Worm (Caenorhabditis elegans) whole organism, L4/young adult: ENCODE measurements around the gene ZK84.2.

Source experiments
- W03F9.2 ChIP-seq: fragments of 150-350 bp; optimal IDR thresholded peaks from 2 replicates; lab custom pipeline; 2014; ENCODE audit warnings: missing biosample characterization, missing genetic modification characterization
- dao-5 ChIP-seq: sonication (generic microtip); optimal IDR thresholded peaks from 2 replicates; lab custom pipeline; 2016; ENCODE audit warnings: missing genotype, missing genetic modification characterization, moderate library complexity, missing compliant biosample characterization
- him-1 ChIP-seq: sonication (generic microtip); optimal IDR thresholded peaks from 2 replicates; lab custom pipeline; 2016; ENCODE audit warnings: missing genotype, missing genetic modification reagents, missing genetic modification characterization, missing compliant biosample characterization

- TF ChIP-seq W03F9.2 (tag; lab: Kevin White, UChicago) = no peak
- no peak for TF ChIP-seq dao-5 (tag; lab: Kevin White, UChicago)
- no peak for TF ChIP-seq him-1
Observed at ce11 chrII:6045048-6045447, 30.9 kb downstream of the ZK84.2 start, which contains the start of gene R12C12.5.
